Fruit fly (Drosophila melanogaster): Measurements from ENCODE around the gene CG13484.
A peak's percentile ranks its signal among the peaks of the same experiment; 100 is the strongest.

The CG13484 gene

dm6 chr3L:14005627-14006287 lies 47.1 kb downstream of the CG13484 start:
- no peak for TF ChIP-seq fd59A (GFP tag; optimal IDR thresholded peaks at IDR 0.05)
- TF ChIP-seq Gug (GFP tag; IDR thresholded peaks at IDR 0.05): no peak
- TF ChIP-seq eg (GFP tag; IDR thresholded peaks at IDR 0.05): 0 out of 3 replicates have a peak, but pooled peaks have one; percentile 6
- TF ChIP-seq CG6163 (GFP tag; IDR thresholded peaks at IDR 0.05): peak; percentile 23; the same call in 1 of the 3 replicates

- TF ChIP-seq CG6808 (GFP tag; optimal IDR thresholded peaks at IDR 0.05): peak; percentile 95
- TF ChIP-seq CG8119 (GFP tag; IDR thresholded peaks at IDR 0.05): peak; percentile 99
- TF ChIP-seq dsx (GFP tag; optimal IDR thresholded peaks at IDR 0.05; ENCODE audit: poor library complexity, severe bottlenecking): peak; percentile 90
- peak; percentile 94 for TF ChIP-seq Eip93F (GFP tag; optimal IDR thresholded peaks at IDR 0.05)
- TF ChIP-seq eg (GFP tag; IDR thresholded peaks at IDR 0.05): peak; percentile 99
- TF ChIP-seq CG9139 (GFP tag; optimal IDR thresholded peaks at IDR 0.05): peak; percentile 90
- TF ChIP-seq acj6 (GFP tag; optimal IDR thresholded peaks at IDR 0.05): peak; percentile 99
- TF ChIP-seq Hr38 (GFP tag; optimal IDR thresholded peaks at IDR 0.05): peak; percentile 98
- peak; percentile 100 for TF ChIP-seq CG32006 (GFP tag; optimal IDR thresholded peaks at IDR 0.05)
- TF ChIP-seq spab (GFP tag; optimal IDR thresholded peaks at IDR 0.05): peak; percentile 96
- peak; percentile 98 for TF ChIP-seq Met (GFP tag; optimal IDR thresholded peaks at IDR 0.05)
- TF ChIP-seq achi (GFP tag; optimal IDR thresholded peaks at IDR 0.05): peak; percentile 98
- peak; percentile 97 for TF ChIP-seq vri (GFP tag; optimal IDR thresholded peaks at IDR 0.05)
- TF ChIP-seq CG6792 (GFP tag; optimal IDR thresholded peaks at IDR 0.05): peak; percentile 98
- peak; percentile 99 for TF ChIP-seq Lpt (GFP tag; optimal IDR thresholded peaks at IDR 0.05)
- peak; percentile 99 for TF ChIP-seq dac (GFP tag; optimal IDR thresholded peaks at IDR 0.05)
- peak; percentile 99 for TF ChIP-seq CG3919 (GFP tag; optimal IDR thresholded peaks at IDR 0.05)
- peak; percentile 98 for TF ChIP-seq CG10631 (GFP tag; optimal IDR thresholded peaks at IDR 0.05)
- TF ChIP-seq net (GFP tag; optimal IDR thresholded peaks at IDR 0.05): peak; percentile 99
- peak; percentile 97 for TF ChIP-seq Gug (GFP tag; IDR thresholded peaks at IDR 0.05)
- peak; percentile 98 for TF ChIP-seq CG10669 (GFP tag; optimal IDR thresholded peaks at IDR 0.05)
- TF ChIP-seq fkh (GFP tag; optimal IDR thresholded peaks at IDR 0.05): peak; percentile 89
- TF ChIP-seq Eip78C (GFP tag): peak; percentile 100
- TF ChIP-seq CG7368 (GFP tag; optimal IDR thresholded peaks at IDR 0.05): peak; percentile 98
- peak; percentile 92 for TF ChIP-seq fd85E (GFP tag; optimal IDR thresholded peaks at IDR 0.05)
- TF ChIP-seq svp (GFP tag): peak; percentile 99
- peak; percentile 79 for TF ChIP-seq Blimp-1 (GFP tag; optimal IDR thresholded peaks at IDR 0.05)
- TF ChIP-seq Ets21C (GFP tag; optimal IDR thresholded peaks at IDR 0.05): peak; percentile 97
- TF ChIP-seq esn (GFP tag; optimal IDR thresholded peaks at IDR 0.05): peak; percentile 99
- peak; percentile 96 for TF ChIP-seq Sox102F (GFP tag; optimal IDR thresholded peaks at IDR 0.05)
- TF ChIP-seq salr (GFP tag; optimal IDR thresholded peaks at IDR 0.05): peak; percentile 96 to 99
- peak; percentile 99 for TF ChIP-seq pdm3 (GFP tag; optimal IDR thresholded peaks at IDR 0.05)
- peak; percentile 99 for TF ChIP-seq CG31627 (GFP tag; optimal IDR thresholded peaks at IDR 0.05)
- TF ChIP-seq fd59A (GFP tag; optimal IDR thresholded peaks at IDR 0.05): peak; percentile 97
- peak; percentile 98 for TF ChIP-seq topi (GFP tag; optimal IDR thresholded peaks at IDR 0.05)
- peak; percentile 99 for TF ChIP-seq Hr4 (GFP tag; optimal IDR thresholded peaks at IDR 0.05)
- peak; percentile 99 for TF ChIP-seq OdsH (GFP tag; optimal IDR thresholded peaks at IDR 0.05)
- TF ChIP-seq CG6276 (GFP tag; optimal IDR thresholded peaks at IDR 0.05): peak; percentile 98
- TF ChIP-seq ss (GFP tag; optimal IDR thresholded peaks at IDR 0.05): peak; percentile 92 to 96
- peak; percentile 99 for TF ChIP-seq CG6163 (GFP tag; IDR thresholded peaks at IDR 0.05)
- TF ChIP-seq Smox (GFP tag; optimal IDR thresholded peaks at IDR 0.05): peak; percentile 97
- peak; percentile 97 for TF ChIP-seq CG16779 (tag; optimal IDR thresholded peaks at IDR 0.05)
- TF ChIP-seq Ets96B (tag; optimal IDR thresholded peaks at IDR 0.05): peak; percentile 98
- peak; percentile 98 for TF ChIP-seq CG11294 (GFP tag; IDR thresholded peaks at IDR 0.05)
- peak; percentile 97 for TF ChIP-seq CG8632 (GFP tag; optimal IDR thresholded peaks at IDR 0.05)
- TF ChIP-seq CG8319 (GFP tag; optimal IDR thresholded peaks at IDR 0.05): peak; percentile 98
- peak; percentile 99 for TF ChIP-seq Hr39 (GFP tag; optimal IDR thresholded peaks at IDR 0.05)
Measured at dm6 chr3L:14004963-14005458, 47.9 kb downstream of the CG13484 start.
